Worm (Caenorhabditis elegans): ENCODE measurements around the gene F36H5.9.

ce11 chrII:1759602-1760001, 6.7 kb upstream of the F36H5.9 start, which contains the start of gene F36H5.18:
- TF ChIP-seq unc-62 (GFP tag; optimal IDR thresholded peaks at IDR 0.05) (no peak), C34F6.9 (tag; optimal IDR thresholded peaks at IDR 0.05) (no peak), nhr-10 (tag; optimal IDR thresholded peaks at IDR 0.05) (no peak), egl-27 (tag; optimal IDR thresholded peaks at IDR 0.05) (no peak), blmp-1 (tag; optimal IDR thresholded peaks at IDR 0.05; ENCODE audit: insufficient read depth) (no peak), sem-4 (tag; optimal IDR thresholded peaks at IDR 0.05) (no peak)

All from whole organism, L2 larva.